Fruit fly (Drosophila melanogaster): ENCODE data around the gene CG14628.

- no peak for TF ChIP-seq CG8478 (optimal IDR thresholded peaks at IDR 0.05)
- no peak for TF ChIP-seq CTCF (optimal IDR thresholded peaks at IDR 0.05)
These were observed 28.1 kb downstream of the CG14628 start for dm6 chrX:1173564-1173963.
